Worm (Caenorhabditis elegans) whole organism, young adult: ENCODE measurements around the gene Y55F3BR.2.
A peak's percentile ranks its signal among the peaks of the same experiment; 100 is the strongest.

ENCODE experiments used
- dpl-1 ChIP-seq: fragments of 150-350 bp; optimal IDR thresholded peaks from 2 replicates; lab custom pipeline; 2014; ENCODE audit warnings: missing biosample characterization, missing genetic modification reagents, missing genetic modification characterization
- snpc-1.3 ChIP-seq: sonication (generic microtip); optimal IDR thresholded peaks from 2 replicates; lab custom pipeline; 2017; ENCODE audit warnings: missing genetic modification characterization, mild to moderate bottlenecking, missing compliant biosample characterization, antibody characterized with exemption, moderate library complexity, missing genotype, missing genetic modification reagents; ENCODE audit not compliant: insufficient read depth

DNA sequence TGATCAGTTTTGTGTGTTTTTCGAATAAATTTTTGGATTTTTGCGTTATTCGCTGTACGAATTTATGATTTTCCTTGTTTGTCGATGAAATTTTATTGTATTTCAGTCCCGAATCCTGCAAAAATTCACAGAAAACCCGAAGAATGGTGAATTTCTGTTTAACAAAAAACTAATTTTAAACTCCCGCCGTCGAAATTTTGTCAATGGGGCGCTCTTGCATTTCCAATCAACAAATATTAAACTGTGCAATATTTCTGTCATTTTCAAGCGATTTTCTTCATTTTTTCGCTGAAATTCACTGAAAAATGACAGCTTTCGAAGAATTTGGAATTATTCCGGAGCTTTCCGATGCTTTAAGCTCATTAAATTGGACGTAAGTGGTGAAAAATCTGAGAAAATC is 15.9 kb downstream of the Y55F3BR.2 start, which contains the start of gene Y55F3BR.1:
- TF ChIP-seq dpl-1 (peak; percentile 81), snpc-1.3 (no peak)
